Worm (Caenorhabditis elegans) whole organism, early embryonic: ENCODE data around the gene sfxn-1.2.

Experiments
- B0310.2 ChIP-seq: sonication (generic microtip); optimal IDR thresholded peaks from 2 replicates; lab custom pipeline; 2016; ENCODE audit warnings: mild to moderate bottlenecking, missing genetic modification characterization, missing compliant biosample characterization
- F13C5.2 ChIP-seq: sonication (generic microtip); optimal IDR thresholded peaks from 2 replicates; lab custom pipeline; 2017; ENCODE audit warnings: mild to moderate bottlenecking, missing genetic modification characterization, inconsistent platforms, missing compliant biosample characterization
- aly-1 ChIP-seq: sonication (generic microtip); optimal IDR thresholded peaks from 2 replicates; lab custom pipeline; 2016; ENCODE audit warnings: missing genetic modification characterization, missing compliant biosample characterization
- ama-1 ChIP-seq: fragments of 150-350 bp; optimal IDR thresholded peaks from 2 replicates; lab custom pipeline; 2014
- ceh-13 ChIP-seq: fragments of 200-800 bp; sonication (Bioruptor generic); optimal IDR thresholded peaks from 2 replicates; lab custom pipeline; 2018; ENCODE audit warnings: mild to moderate bottlenecking, missing genetic modification characterization, missing compliant biosample characterization
- ceh-36 ChIP-seq: sonication (generic microtip); optimal IDR thresholded peaks from 2 replicates; lab custom pipeline; 2016; ENCODE audit warnings: missing genetic modification characterization, inconsistent platforms, missing compliant biosample characterization
- ets-7 ChIP-seq: sonication (generic microtip); optimal IDR thresholded peaks from 2 replicates; lab custom pipeline; 2016; ENCODE audit warnings: missing genotype, missing genetic modification characterization, missing compliant biosample characterization
- flt-1 ChIP-seq: fragments of 200-800 bp; sonication (Bioruptor generic); IDR thresholded peaks from 2 replicates; pipeline ENCODE4 v1.3.6; 2022; ENCODE audit warnings: missing genetic modification characterization, missing compliant biosample characterization
- hmbx-1 ChIP-seq: sonication (generic microtip); optimal IDR thresholded peaks from 2 replicates; lab custom pipeline; 2016; ENCODE audit warnings: mild to moderate bottlenecking, missing genetic modification characterization, missing compliant biosample characterization
- hmg-4 ChIP-seq: fragments of 200-800 bp; sonication (Bioruptor generic); optimal IDR thresholded peaks from 2 replicates; lab custom pipeline; 2018; ENCODE audit warnings: mild to moderate bottlenecking, missing genetic modification characterization, missing compliant biosample characterization
- hnd-1 ChIP-seq: sonication (generic microtip); optimal IDR thresholded peaks from 2 replicates; lab custom pipeline; 2016; ENCODE audit warnings: missing genetic modification characterization, missing compliant biosample characterization
- pes-1 ChIP-seq: fragments of 200-800 bp; sonication (Bioruptor generic); IDR thresholded peaks from 2 replicates; pipeline ENCODE4 v1.3.6; 2022; ENCODE audit warnings: missing genetic modification reagents, missing genetic modification characterization, missing compliant biosample characterization
- scrt-1 ChIP-seq: fragments of 200-800 bp; sonication (Bioruptor generic); IDR thresholded peaks from 2 replicates; pipeline ENCODE4 v1.3.6; 2022; ENCODE audit warnings: missing genetic modification characterization, missing compliant biosample characterization
- sea-1 ChIP-seq: fragments of 200-800 bp; sonication (Bioruptor generic); conservative IDR thresholded peaks from 2 replicates; pipeline ENCODE4 v1.3.6; 2022; ENCODE audit warnings: missing genetic modification characterization, missing compliant biosample characterization
- tbx-11 ChIP-seq: fragments of 200-800 bp; sonication (Bioruptor generic); IDR thresholded peaks from 2 replicates; pipeline ENCODE4 v1.3.6; 2022; ENCODE audit warnings: missing genetic modification characterization, missing compliant biosample characterization
- tbx-37 ChIP-seq: fragments of 200-800 bp; sonication (Bioruptor generic); conservative IDR thresholded peaks from 2 replicates; pipeline ENCODE4 v1.3.6; 2022; ENCODE audit warnings: missing genetic modification reagents, missing genetic modification characterization, missing compliant biosample characterization
- tra-4 ChIP-seq: sonication (generic microtip); optimal IDR thresholded peaks from 2 replicates; lab custom pipeline; 2017; ENCODE audit warnings: missing genetic modification characterization, missing compliant biosample characterization

sfxn-1.2 gene

ce11 chrII:11167039-11167438 is 18.8 kb upstream of the sfxn-1.2 start:
- TF ChIP-seq hnd-1 (tag; lab: Kevin White, UChicago) (no peak), hmg-4 (GFP tag; lab: Kevin White, UChicago) (peak; percentile 38)

- TF ChIP-seq ets-7 (tag; lab: Kevin White, UChicago) (no peak), tra-4 (no peak), flt-1 (GFP tag; lab: Robert Waterston, UW) (no peak), hmbx-1 (tag; lab: Kevin White, UChicago) (no peak), ceh-13 (GFP tag; lab: Kevin White, UChicago) (no peak), tbx-11 (GFP tag; lab: Robert Waterston, UW) (no peak)
Measured at ce11 chrII:11175347-11175746, 10.5 kb upstream of the sfxn-1.2 start.

ce11 chrII:11176441-11176840 is 9.4 kb upstream of the sfxn-1.2 start:
- no peak for TF ChIP-seq ceh-13 (GFP tag; lab: Kevin White, UChicago)
- TF ChIP-seq tra-4, result no peak
- TF ChIP-seq hnd-1 (tag; lab: Kevin White, UChicago), result no peak
- no peak for TF ChIP-seq flt-1 (GFP tag; lab: Robert Waterston, UW)
- no peak for TF ChIP-seq pes-1
- TF ChIP-seq aly-1 (tag; lab: Kevin White, UChicago), result no peak
- TF ChIP-seq ceh-36, result no peak
- TF ChIP-seq sea-1 (GFP tag; lab: Robert Waterston, UW), result no peak
- TF ChIP-seq ets-7 (tag; lab: Kevin White, UChicago), result no peak
- no peak for TF ChIP-seq scrt-1 (GFP tag; lab: Robert Waterston, UW)

- TF ChIP-seq hnd-1 (tag; lab: Kevin White, UChicago) (no peak), ama-1 (lab: Kevin White, UChicago) (no peak), pes-1 (no peak)
Measured at ce11 chrII:11177376-11177775, 8.5 kb upstream of the sfxn-1.2 start, which contains the start of gene F37H8.6. F37H8.6 (minus strand) TSS chrII:11177476.

- no peak for TF ChIP-seq B0310.2 (tag; lab: Kevin White, UChicago)
- TF ChIP-seq ceh-36, result no peak
- TF ChIP-seq hnd-1 (tag; lab: Kevin White, UChicago), result no peak
- TF ChIP-seq F13C5.2, result no peak
- no peak for TF ChIP-seq tra-4
- no peak for TF ChIP-seq scrt-1 (GFP tag; lab: Robert Waterston, UW)
- TF ChIP-seq sea-1 (GFP tag; lab: Robert Waterston, UW), result no peak
- TF ChIP-seq aly-1 (tag; lab: Kevin White, UChicago), result no peak
- TF ChIP-seq ama-1 (lab: Kevin White, UChicago), result no peak
Measured at ce11 chrII:11178737-11179136, 7.1 kb upstream of the sfxn-1.2 start.

- TF ChIP-seq flt-1 (GFP tag; lab: Robert Waterston, UW), result no peak
- TF ChIP-seq hmg-4 (GFP tag; lab: Kevin White, UChicago), result no peak
- TF ChIP-seq scrt-1 (GFP tag; lab: Robert Waterston, UW), result no peak
- TF ChIP-seq aly-1 (tag; lab: Kevin White, UChicago), result no peak
- no peak for TF ChIP-seq ets-7 (tag; lab: Kevin White, UChicago)
- no peak for TF ChIP-seq ama-1 (lab: Kevin White, UChicago)
- TF ChIP-seq hmbx-1 (tag; lab: Kevin White, UChicago), result no peak
Measured at ce11 chrII:11181250-11181704, 4.6 kb upstream of the sfxn-1.2 start, which contains the start of gene bigr-1. bigr-1 (plus strand) TSS chrII:11181654.

ce11 chrII:11184757-11185341 is 979 bp upstream of the sfxn-1.2 start, which contains the start of gene lir-3:
lir-3 (minus strand) TSS chrII:11184807.
- TF ChIP-seq F13C5.2 (peak; percentile 44), sea-1 (GFP tag; lab: Robert Waterston, UW) (no peak), hmg-4 (GFP tag; lab: Kevin White, UChicago) (peak; percentile 65)

- TF ChIP-seq ceh-36, result no peak
- no peak for TF ChIP-seq ama-1 (lab: Kevin White, UChicago)
- TF ChIP-seq ets-7 (tag; lab: Kevin White, UChicago), result no peak
- TF ChIP-seq tbx-37 (GFP tag; lab: Robert Waterston, UW), result no peak
- TF ChIP-seq hmbx-1 (tag; lab: Kevin White, UChicago), result no peak
- TF ChIP-seq B0310.2 (tag; lab: Kevin White, UChicago), result no peak
- TF ChIP-seq tra-4, result no peak
- no peak for TF ChIP-seq F13C5.2
Measured at ce11 chrII:11188026-11188425, 2.2 kb downstream of the sfxn-1.2 start, which contains the start of gene F37H8.5. F37H8.5 (plus strand) TSS chrII:11188206.

- no peak for TF ChIP-seq F13C5.2
- TF ChIP-seq hmg-4 (GFP tag; lab: Kevin White, UChicago), result no peak
- TF ChIP-seq B0310.2 (tag; lab: Kevin White, UChicago), result no peak
Measured at ce11 chrII:11192488-11192887, 6.7 kb downstream of the sfxn-1.2 start.
